Fruit fly (Drosophila melanogaster): ENCODE results near the gene Vps13B.

Gene Vps13B

dm6 chr3R:29905164-29905563, 30.6 kb upstream of the Vps13B start, which contains the start of gene CG15515:
TSS of gene CG15515 (plus strand) at chr3R:29905464.
- TF ChIP-seq CG13894 (tag; optimal IDR thresholded peaks at IDR 0.05), result peak; percentile 64
- peak; percentile 3 for TF ChIP-seq abd-A (tag; optimal IDR thresholded peaks at IDR 0.05)
- TF ChIP-seq Med (GFP tag), result peak; percentile 41
- TF ChIP-seq CG12769 (tag; optimal IDR thresholded peaks at IDR 0.05), result peak; percentile 29
- TF ChIP-seq CG2120 (GFP tag; optimal IDR thresholded peaks at IDR 0.05), result no peak
- TF ChIP-seq sd (tag; optimal IDR thresholded peaks at IDR 0.05), result peak; percentile 25
- no peak for TF ChIP-seq CG1792 (GFP tag; optimal IDR thresholded peaks at IDR 0.05)

DNA sequence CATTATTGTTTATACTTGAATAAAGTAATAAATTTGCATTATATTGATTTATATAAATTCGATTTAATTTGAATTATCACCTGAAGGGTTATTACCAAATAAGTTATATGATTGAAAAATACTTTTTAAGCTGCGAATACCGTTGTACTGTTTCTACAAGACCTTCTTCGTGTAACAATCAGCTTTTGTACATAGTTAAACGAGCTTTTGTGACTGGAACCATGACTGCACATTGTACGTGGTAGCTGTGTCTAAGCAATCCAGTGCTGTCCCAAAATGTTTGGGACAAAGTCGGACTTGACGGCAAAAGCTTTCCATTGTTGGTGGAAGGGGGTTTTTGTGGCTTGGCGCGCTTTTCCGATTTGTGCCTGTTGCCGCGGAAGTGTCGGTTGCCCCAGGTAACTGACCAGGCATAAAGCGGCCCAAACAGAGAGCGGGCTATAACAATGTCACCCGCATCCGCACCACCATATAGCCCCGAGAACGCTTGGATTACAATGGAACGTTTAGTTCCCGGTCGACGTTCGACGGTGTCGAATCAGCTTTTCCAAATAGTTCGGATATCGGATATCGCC, 28.1 kb upstream of the Vps13B start, which contains the start of gene CG31036:
Gene CG31036 (plus strand): TSS at position 507 of the 575 bp plus-strand sequence.
- TF ChIP-seq exex (tag; optimal IDR thresholded peaks at IDR 0.05) (no peak), org-1 (GFP tag; optimal IDR thresholded peaks at IDR 0.05) (no peak), CG18011 (GFP tag; optimal IDR thresholded peaks at IDR 0.05) (peak; percentile 96), CG11560 (tag; IDR thresholded peaks at IDR 0.05) (no peak), Rfx (GFP tag; IDR thresholded peaks at IDR 0.05) (peak; percentile 67; the same call in 1 of the 2 replicates), Dp (GFP tag; optimal IDR thresholded peaks at IDR 0.05) (peak; percentile 35), chinmo (GFP tag; IDR thresholded peaks at IDR 0.05; ENCODE audit: partially characterized antibody) (0 out of 4 replicates have a peak, but pooled peaks have one; percentile 53), ash1 (GFP tag; optimal IDR thresholded peaks at IDR 0.05) (no peak), Myb (GFP tag; optimal IDR thresholded peaks at IDR 0.05) (peak; percentile 40), croc (GFP tag; conservative IDR thresholded peaks at IDR 0.05) (no peak), pan (optimal IDR thresholded peaks at IDR 0.05) (no peak), pan (GFP tag; optimal IDR thresholded peaks at IDR 0.05 in 1 of 2, IDR thresholded peaks at IDR 0.05 in 1 of 2) (no peak), sd (tag; optimal IDR thresholded peaks at IDR 0.05) (no peak), slbo (GFP tag; IDR thresholded peaks at IDR 0.05) (no peak), ewg (GFP tag; optimal IDR thresholded peaks at IDR 0.05) (peak; percentile 20), Hmr (GFP tag; optimal IDR thresholded peaks at IDR 0.05) (no peak), CG12744 (GFP tag; optimal IDR thresholded peaks at IDR 0.05) (no peak), Med (GFP tag) (no peak), PHDP (tag; optimal IDR thresholded peaks at IDR 0.05) (no peak), CG33213 (GFP tag; optimal IDR thresholded peaks at IDR 0.05) (no peak), da (GFP tag; optimal IDR thresholded peaks at IDR 0.05) (no peak), lab (GFP tag; optimal IDR thresholded peaks at IDR 0.05) (no peak), Opbp (GFP tag; IDR thresholded peaks at IDR 0.05; ENCODE audit: partially characterized antibody) (no peak), Hey (tag; optimal IDR thresholded peaks at IDR 0.05) (no peak), CG13287 (GFP tag; IDR thresholded peaks at IDR 0.05; ENCODE audit: partially characterized antibody) (peak; percentile 35; the same call in 1 of the 2 replicates), CG11504 (tag; optimal IDR thresholded peaks at IDR 0.05) (peak; percentile 48), CG10959 (GFP tag; IDR thresholded peaks at IDR 0.05) (no peak), jigr1 (GFP tag; IDR thresholded peaks at IDR 0.05) (no peak), Ets65A (GFP tag) (no peak), nmo (GFP tag; optimal IDR thresholded peaks at IDR 0.05) (no peak), z (GFP tag; IDR thresholded peaks at IDR 0.05) (no peak), CTCF (GFP tag; optimal IDR thresholded peaks at IDR 0.05) (peak; percentile 79), CG11085 (GFP tag; IDR thresholded peaks at IDR 0.05) (no peak), corto (GFP tag; optimal IDR thresholded peaks at IDR 0.05) (no peak), scrt (GFP tag; optimal IDR thresholded peaks at IDR 0.05) (peak; percentile 53), E2f2 (GFP tag; IDR thresholded peaks at IDR 0.05) (peak; percentile 48), mam (GFP tag; optimal IDR thresholded peaks at IDR 0.05) (no peak), pzg (GFP tag; optimal IDR thresholded peaks at IDR 0.05) (peak; percentile 20), CG18262 (tag; optimal IDR thresholded peaks at IDR 0.05) (no peak), D19B (GFP tag; optimal IDR thresholded peaks at IDR 0.05) (peak; percentile 64), gcm2 (GFP tag; optimal IDR thresholded peaks at IDR 0.05) (no peak), Abd-B (GFP tag; optimal IDR thresholded peaks at IDR 0.05) (no peak), Nf-YC (tag; optimal IDR thresholded peaks at IDR 0.05) (no peak), CG17385 (GFP tag; optimal IDR thresholded peaks at IDR 0.05) (no peak)

Measured in whole organism, embryonic.